Worm (Caenorhabditis elegans) whole organism, L4 larva: ENCODE results near the gene snf-9.

Source experiments
- egl-43 ChIP-seq: fragments of 200-800 bp; sonication (Bioruptor generic); IDR thresholded peaks from 2 replicates; pipeline ENCODE4 v1.3.6; 2022; ENCODE audit warnings: missing genetic modification reagents, missing genetic modification characterization, missing compliant biosample characterization
- mdl-1 ChIP-seq, 2 experiments: fragments of 150-350 bp in 1 of 2; sonication (generic microtip) in 1 of 2; optimal IDR thresholded peaks; 2 replicates each; lab custom pipeline; 2014 to 2017; ENCODE audit warnings: missing biosample characterization in 2 of 2, missing genetic modification characterization in 2 of 2
- mxl-3 ChIP-seq: fragments of 200-800 bp; sonication (Bioruptor generic); optimal IDR thresholded peaks from 2 replicates; lab custom pipeline; 2018; ENCODE audit warnings: mild to moderate bottlenecking, missing genetic modification characterization, missing compliant biosample characterization
- nhr-28 ChIP-seq: fragments of 150-350 bp; optimal IDR thresholded peaks from 2 replicates; lab custom pipeline; 2014; ENCODE audit warnings: missing biosample characterization, missing genetic modification characterization
- pqm-1 ChIP-seq: sonication (generic microtip); optimal IDR thresholded peaks from 2 replicates; lab custom pipeline; 2017; ENCODE audit warnings: missing biosample characterization, missing genetic modification characterization
- sdz-12 ChIP-seq: fragments of 200-800 bp; sonication (Bioruptor generic); optimal IDR thresholded peaks from 2 replicates; lab custom pipeline; 2018; ENCODE audit warnings: mild to moderate bottlenecking, missing genetic modification characterization, missing compliant biosample characterization
- ztf-11 ChIP-seq: fragments of 150-350 bp; optimal IDR thresholded peaks from 2 replicates; lab custom pipeline; 2014; ENCODE audit warnings: missing biosample characterization, missing genetic modification characterization

DNA sequence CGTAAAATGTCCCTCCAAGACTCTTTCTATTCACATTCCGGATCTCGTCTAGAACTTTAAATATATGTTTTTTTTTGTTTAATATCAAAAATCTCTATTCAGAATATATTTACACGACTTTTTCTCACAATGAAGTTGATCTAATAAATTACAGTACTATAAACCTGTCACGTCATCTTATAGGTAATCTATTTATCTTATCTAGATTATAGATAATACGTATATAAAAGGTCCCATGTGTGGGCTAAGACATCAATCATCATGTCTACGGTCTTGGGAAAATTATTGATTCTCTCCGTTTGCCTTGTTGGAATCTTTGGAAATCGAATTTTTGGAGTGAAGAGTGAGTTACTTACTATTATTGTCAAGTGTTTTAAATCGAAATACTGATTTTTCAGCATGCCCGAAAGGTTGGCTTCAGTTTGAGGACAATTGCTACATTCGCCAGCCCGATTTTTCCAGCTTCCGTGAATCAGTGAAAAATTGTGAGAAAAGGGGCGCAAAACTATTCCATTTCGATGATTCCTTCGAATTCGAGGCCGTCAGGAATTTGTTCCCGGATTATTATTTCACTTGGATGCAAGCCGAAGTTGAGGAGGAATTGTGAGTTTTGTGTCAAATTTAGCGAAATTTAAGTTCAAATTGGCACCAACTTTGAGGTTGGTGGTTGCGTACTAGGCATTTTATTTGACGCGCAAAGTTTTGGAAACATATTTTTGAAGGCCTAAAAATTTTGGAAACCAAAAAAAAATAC lies 35.1 kb upstream of the snf-9 start, which contains the start of gene clec-196:
- no peak for TF ChIP-seq nhr-28 (tag; lab: Kevin White, UChicago)
- TF ChIP-seq pqm-1: no peak
- no peak for TF ChIP-seq sdz-12
- TF ChIP-seq ztf-11 (tag; lab: Kevin White, UChicago): no peak
- TF ChIP-seq mxl-3 (GFP tag; lab: Kevin White, UChicago): no peak
- TF ChIP-seq mdl-1 (tag; optimal IDR thresholded peaks at IDR 0.05; lab: Kevin White, UChicago): no peak
- no peak for TF ChIP-seq egl-43 (GFP tag; lab: Robert Waterston, UW)
